Worm (Caenorhabditis elegans) whole organism, L4 larva: ENCODE data around the gene C08F8.6.

Experiments
- daf-16 ChIP-seq, 3 experiments: sonication (generic microtip); optimal IDR thresholded peaks; 2 replicates each; lab custom pipeline; 2016 to 2017; ENCODE audit warnings: missing genetic modification characterization in 3 of 3, missing genetic modification reagents in 3 of 3, mild to moderate bottlenecking in 2 of 3, missing compliant biosample characterization in 2 of 3, missing biosample characterization in 1 of 3, moderate library complexity in 1 of 3
- duxl-1 ChIP-seq: sonication (generic microtip); optimal IDR thresholded peaks from 2 replicates; lab custom pipeline; 2016; ENCODE audit warnings: mild to moderate bottlenecking, missing genetic modification characterization, moderate library complexity, missing compliant biosample characterization; ENCODE audit not compliant: poor library complexity
- lin-39 ChIP-seq: fragments of 150-350 bp; optimal IDR thresholded peaks from 2 replicates; lab custom pipeline; 2014; ENCODE audit warnings: missing biosample characterization, missing genetic modification reagents, missing genetic modification characterization
- madf-9 ChIP-seq: fragments of 200-800 bp; sonication (Bioruptor generic); conservative IDR thresholded peaks from 2 replicates; pipeline ENCODE4 v1.3.6; 2022; ENCODE audit warnings: missing genetic modification reagents, missing genetic modification characterization, missing compliant biosample characterization
- mep-1 ChIP-seq: fragments of 150-350 bp; sonication (generic microtip); optimal IDR thresholded peaks from 3 replicates; lab custom pipeline; 2014; ENCODE audit warnings: missing biosample characterization, missing genetic modification characterization
- nhr-11 ChIP-seq: fragments of 150-350 bp; optimal IDR thresholded peaks from 2 replicates; lab custom pipeline; 2014; ENCODE audit warnings: missing biosample characterization, missing genetic modification characterization
- nhr-237 ChIP-seq: sonication (generic microtip); optimal IDR thresholded peaks from 2 replicates; lab custom pipeline; 2017; ENCODE audit warnings: missing biosample characterization, missing genetic modification characterization
- nhr-76 ChIP-seq: fragments of 150-350 bp; optimal IDR thresholded peaks from 2 replicates; lab custom pipeline; 2014; ENCODE audit warnings: missing biosample characterization, missing genetic modification characterization
- pqm-1 ChIP-seq: sonication (generic microtip); optimal IDR thresholded peaks from 2 replicates; lab custom pipeline; 2017; ENCODE audit warnings: missing biosample characterization, missing genetic modification characterization
- unc-62 ChIP-seq, 3 experiments: fragments of 150-350 bp in 1 of 3; sonication (generic microtip); optimal IDR thresholded peaks in 2 of 3; peaks in 1 of 3; 1 replicate in 1 of 3; 2 replicates in 2 of 3; lab custom pipeline; 2014 to 2017; ENCODE audit warnings: missing biosample characterization in 3 of 3, missing genetic modification characterization in 3 of 3, missing genetic modification reagents in 3 of 3, missing genotype in 1 of 3
- zfp-3 ChIP-seq: fragments of 200-800 bp; sonication (Bioruptor generic); conservative IDR thresholded peaks from 2 replicates; pipeline ENCODE4 v1.3.6; 2022; ENCODE audit warnings: missing genetic modification reagents, missing genetic modification characterization, missing compliant biosample characterization
- ztf-11 ChIP-seq: fragments of 150-350 bp; optimal IDR thresholded peaks from 2 replicates; lab custom pipeline; 2014; ENCODE audit warnings: missing biosample characterization, missing genetic modification characterization

- TF ChIP-seq daf-16 (GFP tag; optimal IDR thresholded peaks at IDR 0.05; lab: Kevin White, UChicago) (no peak), daf-16 (tag; optimal IDR thresholded peaks at IDR 0.05; lab: Kevin White, UChicago) (no peak), nhr-11 (tag; lab: Kevin White, UChicago) (no peak), pqm-1 (tag; lab: Kevin White, UChicago) (no peak), nhr-237 (no peak), madf-9 (GFP tag; lab: Robert Waterston, UW) (no peak), zfp-3 (no peak), mep-1 (tag; lab: Kevin White, UChicago) (no peak), unc-62 (GFP tag; optimal IDR thresholded peaks at IDR 0.05 in 1 of 2; lab: Kevin White, UChicago) (peak in 1 of 2 experiments; percentile 33), unc-62 (tag; optimal IDR thresholded peaks at IDR 0.05; lab: Kevin White, UChicago) (no peak), lin-39 (tag; lab: Kevin White, UChicago) (no peak), nhr-76 (tag; lab: Kevin White, UChicago) (no peak), ztf-11 (tag; lab: Kevin White, UChicago) (no peak), duxl-1 (tag; lab: Kevin White, UChicago) (no peak)
These were observed 39.1 kb downstream of the C08F8.6 start for ce11 chrIV:11125604-11126003.
